Worm (Caenorhabditis elegans) whole organism, midembryonic: ENCODE data around the gene ZC266.1.

Experiments
- T22C8.4 ChIP-seq: fragments of 200-800 bp; sonication (Bioruptor generic); IDR thresholded peaks from 2 replicates; pipeline ENCODE4 v1.3.6; 2022; ENCODE audit warnings: missing genetic modification characterization, missing compliant biosample characterization
- cog-1 ChIP-seq: sonication (generic microtip); optimal IDR thresholded peaks from 2 replicates; lab custom pipeline; 2016; ENCODE audit warnings: missing genetic modification characterization, missing compliant biosample characterization
- flt-1 ChIP-seq: fragments of 200-800 bp; sonication (Bioruptor generic); IDR thresholded peaks from 2 replicates; pipeline ENCODE4 v1.3.6; 2022; ENCODE audit warnings: missing genetic modification characterization, missing compliant biosample characterization
- klf-2 ChIP-seq: fragments of 200-800 bp; sonication (Bioruptor generic); conservative IDR thresholded peaks from 2 replicates; pipeline ENCODE4 v1.3.6; 2022; ENCODE audit warnings: missing genetic modification reagents, missing genetic modification characterization, missing compliant biosample characterization
- med-1 ChIP-seq: sonication (generic microtip); optimal IDR thresholded peaks from 2 replicates; lab custom pipeline; 2017; ENCODE audit warnings: missing genetic modification characterization, mild to moderate bottlenecking, missing compliant biosample characterization, antibody characterized with exemption, missing genetic modification reagents; ENCODE audit not compliant: insufficient read depth
- ref-1 ChIP-seq: fragments of 200-800 bp; sonication (Bioruptor generic); conservative IDR thresholded peaks from 2 replicates; pipeline ENCODE4 v1.3.6; 2022; ENCODE audit warnings: missing genetic modification reagents, missing genetic modification characterization, missing compliant biosample characterization
- tab-1 ChIP-seq: fragments of 200-800 bp; sonication (Bioruptor generic); IDR thresholded peaks from 2 replicates; pipeline ENCODE4 v1.3.6; 2022; ENCODE audit warnings: missing genetic modification characterization, missing compliant biosample characterization
- ztf-23 ChIP-seq: fragments of 200-800 bp; sonication (Bioruptor generic); IDR thresholded peaks from 2 replicates; pipeline ENCODE4 v1.3.6; 2022; ENCODE audit warnings: missing genetic modification reagents, missing genetic modification characterization, missing compliant biosample characterization
- ztf-29 ChIP-seq: fragments of 200-800 bp; sonication (Bioruptor generic); IDR thresholded peaks from 2 replicates; pipeline ENCODE4 v1.3.6; 2022; ENCODE audit warnings: missing genetic modification reagents, missing genetic modification characterization, missing compliant biosample characterization

Gene ZC266.1

ce11 chrV:4687944-4688505, 12.1 kb downstream of the ZC266.1 start, which contains the start of gene K03B4.2:
K03B4.2 (plus strand) TSS chrV:4687994.
- TF ChIP-seq med-1 = no peak
- no peak for TF ChIP-seq T22C8.4 (GFP tag; lab: Robert Waterston, UW)
- TF ChIP-seq ztf-29 (GFP tag; lab: Robert Waterston, UW) = no peak
- TF ChIP-seq ref-1 = no peak
- no peak for TF ChIP-seq flt-1 (GFP tag; lab: Robert Waterston, UW)
- TF ChIP-seq tab-1 (GFP tag; lab: Robert Waterston, UW) = no peak
- TF ChIP-seq klf-2 = no peak
- TF ChIP-seq ztf-23 (GFP tag; lab: Robert Waterston, UW) = no peak
- TF ChIP-seq cog-1 (tag; lab: Kevin White, UChicago) = no peak

DNA sequence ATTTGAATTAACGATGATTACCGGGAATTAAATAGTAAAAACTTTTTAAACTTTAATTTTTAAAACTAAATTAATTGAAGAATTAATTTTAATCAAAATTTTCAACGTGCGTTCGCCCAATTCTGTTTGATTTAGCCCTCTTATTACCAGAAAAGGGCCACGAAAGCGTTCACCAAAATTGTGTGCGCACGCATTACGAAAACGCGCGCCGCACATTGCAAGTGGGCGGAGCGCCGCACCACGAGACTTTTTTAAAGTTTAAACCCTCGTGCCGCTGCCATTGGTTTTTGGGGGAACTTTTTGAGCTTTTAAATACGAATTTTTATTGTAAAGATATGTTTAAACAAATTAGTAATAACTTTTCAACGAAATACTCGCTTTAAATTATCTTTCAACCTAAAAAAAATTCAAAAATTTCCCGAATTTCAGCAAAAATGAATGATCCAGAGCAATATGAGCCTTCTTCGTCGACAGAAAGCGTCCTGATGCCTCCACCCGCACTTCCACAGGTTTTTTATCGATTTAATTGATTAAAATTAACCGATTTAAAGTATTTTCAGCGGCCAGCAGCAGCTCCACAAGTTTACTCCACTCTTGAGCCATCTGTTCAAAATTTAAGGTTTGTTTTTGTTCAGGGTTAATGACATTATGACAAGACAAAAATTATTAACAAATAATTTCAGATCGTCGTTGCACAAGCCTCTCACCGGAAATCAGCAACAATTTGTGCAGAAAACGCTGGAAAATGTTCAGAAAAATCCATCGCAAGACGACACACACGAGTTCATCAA, 13.2 kb downstream of the ZC266.1 start, which contains the start of gene taf-10:
Gene taf-10 (plus strand): TSS at position 424 of the 791 bp plus-strand sequence.
- no peak for TF ChIP-seq ref-1
- no peak for TF ChIP-seq cog-1 (tag; lab: Kevin White, UChicago)
- no peak for TF ChIP-seq ztf-23 (GFP tag; lab: Robert Waterston, UW)
- no peak for TF ChIP-seq T22C8.4 (GFP tag; lab: Robert Waterston, UW)
- TF ChIP-seq klf-2 = no peak
- no peak for TF ChIP-seq ztf-29 (GFP tag; lab: Robert Waterston, UW)
- TF ChIP-seq flt-1 (GFP tag; lab: Robert Waterston, UW) = no peak
- no peak for TF ChIP-seq tab-1 (GFP tag; lab: Robert Waterston, UW)
- no peak for TF ChIP-seq med-1

ce11 chrV:4684137-4684536, 16.0 kb downstream of the ZC266.1 start:
- TF ChIP-seq ztf-29 (GFP tag; lab: Robert Waterston, UW) (no peak), tab-1 (GFP tag; lab: Robert Waterston, UW) (no peak), ztf-23 (GFP tag; lab: Robert Waterston, UW) (no peak), flt-1 (GFP tag; lab: Robert Waterston, UW) (no peak), med-1 (no peak), T22C8.4 (GFP tag; lab: Robert Waterston, UW) (no peak), ref-1 (no peak), klf-2 (no peak), cog-1 (tag; lab: Kevin White, UChicago) (no peak)

ce11 chrV:4681670-4682069, 18.4 kb downstream of the ZC266.1 start, which contains the start of gene K03B4.4:
K03B4.4 (plus strand) TSS chrV:4681970.
- TF ChIP-seq ref-1 = no peak
- no peak for TF ChIP-seq ztf-23 (GFP tag; lab: Robert Waterston, UW)
- TF ChIP-seq med-1 = no peak
- TF ChIP-seq tab-1 (GFP tag; lab: Robert Waterston, UW) = no peak
- no peak for TF ChIP-seq klf-2
- no peak for TF ChIP-seq flt-1 (GFP tag; lab: Robert Waterston, UW)
- TF ChIP-seq ztf-29 (GFP tag; lab: Robert Waterston, UW) = no peak
- TF ChIP-seq cog-1 (tag; lab: Kevin White, UChicago) = no peak
- no peak for TF ChIP-seq T22C8.4 (GFP tag; lab: Robert Waterston, UW)

DNA sequence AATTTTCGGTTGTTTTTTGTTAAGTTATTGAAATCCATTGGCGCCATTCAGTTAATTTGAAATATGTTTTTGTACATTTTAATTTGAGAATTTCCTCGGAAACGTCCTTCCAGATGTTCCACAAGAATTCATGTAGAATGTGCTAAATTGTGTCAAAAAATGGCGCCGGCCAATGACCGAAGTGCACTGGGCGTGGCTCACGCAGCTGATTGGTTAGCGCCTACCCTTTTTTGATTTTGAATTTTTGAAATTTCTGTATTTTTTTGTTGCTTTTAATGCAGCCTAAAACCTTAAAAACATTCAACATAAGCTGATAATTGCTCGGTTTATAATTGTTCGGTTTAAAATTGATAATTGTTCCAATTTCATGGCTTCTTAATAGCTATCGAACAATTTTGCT, 23.3 kb downstream of the ZC266.1 start:
- TF ChIP-seq med-1 (no peak), tab-1 (GFP tag; lab: Robert Waterston, UW) (no peak), ref-1 (no peak), ztf-23 (GFP tag; lab: Robert Waterston, UW) (no peak)

ce11 chrV:4676092-4676491, 24.0 kb downstream of the ZC266.1 start, which contains the start of gene K03B4.6:
K03B4.6 (minus strand) TSS chrV:4676192.
- TF ChIP-seq med-1 (no peak), tab-1 (GFP tag; lab: Robert Waterston, UW) (no peak), ref-1 (no peak), ztf-29 (GFP tag; lab: Robert Waterston, UW) (no peak), ztf-23 (GFP tag; lab: Robert Waterston, UW) (no peak), klf-2 (no peak), flt-1 (GFP tag; lab: Robert Waterston, UW) (no peak), cog-1 (tag; lab: Kevin White, UChicago) (no peak), T22C8.4 (GFP tag; lab: Robert Waterston, UW) (no peak)

- TF ChIP-seq klf-2 (no peak), tab-1 (GFP tag; lab: Robert Waterston, UW) (no peak), ztf-23 (GFP tag; lab: Robert Waterston, UW) (no peak), med-1 (no peak), ref-1 (no peak), ztf-29 (GFP tag; lab: Robert Waterston, UW) (no peak), flt-1 (GFP tag; lab: Robert Waterston, UW) (no peak), cog-1 (tag; lab: Kevin White, UChicago) (no peak), T22C8.4 (GFP tag; lab: Robert Waterston, UW) (no peak)
Measured at ce11 chrV:4674506-4674905, 25.6 kb downstream of the ZC266.1 start, which contains the start of gene K03B4.8. K03B4.8 (minus strand) TSS chrV:4674606.

- no peak for TF ChIP-seq ztf-29 (GFP tag; lab: Robert Waterston, UW)
- TF ChIP-seq klf-2 = no peak
- TF ChIP-seq ztf-23 (GFP tag; lab: Robert Waterston, UW) = no peak
- no peak for TF ChIP-seq T22C8.4 (GFP tag; lab: Robert Waterston, UW)
- no peak for TF ChIP-seq ref-1
- no peak for TF ChIP-seq tab-1 (GFP tag; lab: Robert Waterston, UW)
- no peak for TF ChIP-seq flt-1 (GFP tag; lab: Robert Waterston, UW)
- TF ChIP-seq med-1 = no peak
- no peak for TF ChIP-seq cog-1 (tag; lab: Kevin White, UChicago)
Measured at ce11 chrV:4672487-4672886, 27.6 kb downstream of the ZC266.1 start, which contains the start of gene K03B4.9. K03B4.9 (minus strand) TSS chrV:4672587.

- TF ChIP-seq med-1 (no peak), ztf-23 (GFP tag; lab: Robert Waterston, UW) (no peak), ref-1 (no peak), klf-2 (no peak), flt-1 (GFP tag; lab: Robert Waterston, UW) (no peak), T22C8.4 (GFP tag; lab: Robert Waterston, UW) (no peak), cog-1 (tag; lab: Kevin White, UChicago) (no peak), tab-1 (GFP tag; lab: Robert Waterston, UW) (no peak), ztf-29 (GFP tag; lab: Robert Waterston, UW) (no peak)
Measured at ce11 chrV:4668636-4669035, 31.5 kb downstream of the ZC266.1 start, which contains the start of gene srx-77. srx-77 (minus strand) TSS chrV:4668736.
